Worm (Caenorhabditis elegans) whole organism, L4/young adult: Measurements from ENCODE around the gene nfx-1.

ENCODE experiments used
- W03F9.2 ChIP-seq: fragments of 150-350 bp; optimal IDR thresholded peaks from 2 replicates; lab custom pipeline; 2014; ENCODE audit warnings: missing biosample characterization, missing genetic modification characterization
- dao-5 ChIP-seq: sonication (generic microtip); optimal IDR thresholded peaks from 2 replicates; lab custom pipeline; 2016; ENCODE audit warnings: missing genotype, missing genetic modification characterization, moderate library complexity, missing compliant biosample characterization
- him-1 ChIP-seq: sonication (generic microtip); optimal IDR thresholded peaks from 2 replicates; lab custom pipeline; 2016; ENCODE audit warnings: missing genotype, missing genetic modification reagents, missing genetic modification characterization, missing compliant biosample characterization

The nfx-1 gene

ce11 chrIII:6381584-6382391 lies 6.6 kb downstream of the nfx-1 start, which contains the start of gene znf-622:
TSS of gene znf-622 (plus strand) at chrIII:6381634.
- TF ChIP-seq him-1 (tag; lab: Kevin White, UChicago) (no peak), dao-5 (tag; lab: Kevin White, UChicago) (no peak), W03F9.2 (tag; lab: Kevin White, UChicago) (no peak)

ce11 chrIII:6382987-6383602 lies 7.9 kb downstream of the nfx-1 start, which contains the start of gene let-716:
TSS of gene let-716 (plus strand) at chrIII:6383552.
- TF ChIP-seq him-1 (tag; lab: Kevin White, UChicago) (no peak), dao-5 (tag; lab: Kevin White, UChicago) (no peak), W03F9.2 (tag; lab: Kevin White, UChicago) (no peak)

- TF ChIP-seq dao-5 (tag; lab: Kevin White, UChicago), result no peak
- TF ChIP-seq W03F9.2 (tag; lab: Kevin White, UChicago), result no peak
Measured at ce11 chrIII:6389533-6389932, 14.4 kb downstream of the nfx-1 start, which contains the start of gene C16A3.2. TSS of gene C16A3.2 (plus strand) at chrIII:6389833.

ce11 chrIII:6390644-6391043 lies 15.5 kb downstream of the nfx-1 start, which contains the start of gene smrc-1:
TSS of gene smrc-1 (plus strand) at chrIII:6390944.
- TF ChIP-seq him-1 (tag; lab: Kevin White, UChicago) (no peak), dao-5 (tag; lab: Kevin White, UChicago) (no peak), W03F9.2 (tag; lab: Kevin White, UChicago) (no peak)

ce11 chrIII:6395706-6396232 lies 20.6 kb downstream of the nfx-1 start, which contains the start of gene oatr-1:
TSS of gene oatr-1 (minus strand) at chrIII:6396182.
- TF ChIP-seq W03F9.2 (tag; lab: Kevin White, UChicago), result no peak
- TF ChIP-seq dao-5 (tag; lab: Kevin White, UChicago), result no peak

ce11 chrIII:6396381-6396780 lies 21.2 kb downstream of the nfx-1 start:
- TF ChIP-seq him-1 (tag; lab: Kevin White, UChicago) (no peak), dao-5 (tag; lab: Kevin White, UChicago) (no peak), W03F9.2 (tag; lab: Kevin White, UChicago) (no peak)

ce11 chrIII:6398124-6398523 lies 22.9 kb downstream of the nfx-1 start:
- no peak for TF ChIP-seq W03F9.2 (tag; lab: Kevin White, UChicago)

ce11 chrIII:6399424-6399823 lies 24.2 kb downstream of the nfx-1 start:
- TF ChIP-seq dao-5 (tag; lab: Kevin White, UChicago) (no peak), him-1 (tag; lab: Kevin White, UChicago) (no peak), W03F9.2 (tag; lab: Kevin White, UChicago) (no peak)

- TF ChIP-seq him-1 (tag; lab: Kevin White, UChicago), result no peak
- TF ChIP-seq W03F9.2 (tag; lab: Kevin White, UChicago), result no peak
- TF ChIP-seq dao-5 (tag; lab: Kevin White, UChicago), result no peak
Measured at ce11 chrIII:6402346-6402745, 27.2 kb downstream of the nfx-1 start.

ce11 chrIII:6402810-6403209 lies 27.6 kb downstream of the nfx-1 start:
- no peak for TF ChIP-seq him-1 (tag; lab: Kevin White, UChicago)
- TF ChIP-seq dao-5 (tag; lab: Kevin White, UChicago), result no peak
- TF ChIP-seq W03F9.2 (tag; lab: Kevin White, UChicago), result no peak

ce11 chrIII:6405121-6405520 lies 29.9 kb downstream of the nfx-1 start:
- TF ChIP-seq dao-5 (tag; lab: Kevin White, UChicago) (no peak), him-1 (tag; lab: Kevin White, UChicago) (no peak), W03F9.2 (tag; lab: Kevin White, UChicago) (no peak)

ce11 chrIII:6406829-6407228 lies 31.6 kb downstream of the nfx-1 start, which contains the start of gene let-756:
TSS of gene let-756 (plus strand) at chrIII:6407129.
- TF ChIP-seq dao-5 (tag; lab: Kevin White, UChicago) (no peak), W03F9.2 (tag; lab: Kevin White, UChicago) (no peak), him-1 (tag; lab: Kevin White, UChicago) (no peak)

- TF ChIP-seq dao-5 (tag; lab: Kevin White, UChicago) (no peak), W03F9.2 (tag; lab: Kevin White, UChicago) (no peak), him-1 (tag; lab: Kevin White, UChicago) (no peak)
Measured at ce11 chrIII:6411430-6411829, 36.3 kb downstream of the nfx-1 start.
